Fruit fly (Drosophila melanogaster) whole organism, embryonic: ENCODE data around the gene fan.

Experiments
- Atf6 ChIP-seq: fragments of 200-800 bp; sonication (Bioruptor generic); IDR thresholded peaks from 2 replicates; pipeline ENCODE4 v1.3.6; 2022; ENCODE audit warnings: missing biosample characterization, missing genetic modification characterization
- CG10147 ChIP-seq: fragments of 200-800 bp; sonication (Bioruptor generic); optimal IDR thresholded peaks from 2 replicates; lab custom pipeline; 2019; ENCODE audit warnings: missing biosample characterization, mild to moderate bottlenecking, missing genetic modification characterization, moderate library complexity
- CG10654 ChIP-seq: fragments of 200-800 bp; sonication (Bioruptor generic); optimal IDR thresholded peaks from 2 replicates; lab custom pipeline; 2016; ENCODE audit warnings: missing biosample characterization, missing genetic modification characterization
- CG11504 ChIP-seq: fragments of 200-800 bp; sonication (Bioruptor generic); optimal IDR thresholded peaks from 3 replicates; lab custom pipeline; 2019; ENCODE audit warnings: missing biosample characterization, mild to moderate bottlenecking, missing genetic modification characterization, moderate library complexity
- CG12071 ChIP-seq: fragments of 200-800 bp; sonication (Bioruptor generic); optimal IDR thresholded peaks from 3 replicates; lab custom pipeline; 2018; ENCODE audit warnings: missing biosample characterization, mild to moderate bottlenecking, missing genetic modification characterization
- CG15479 ChIP-seq: fragments of 200-800 bp; sonication (Bioruptor generic); optimal IDR thresholded peaks from 3 replicates; lab custom pipeline; 2019; ENCODE audit warnings: missing biosample characterization, mild to moderate bottlenecking, missing genetic modification characterization, moderate library complexity
- CG16863 ChIP-seq: fragments of 200-800 bp; sonication (Bioruptor generic); optimal IDR thresholded peaks from 3 replicates; lab custom pipeline; 2016; ENCODE audit warnings: missing biosample characterization, missing genetic modification characterization
- CG17912 ChIP-seq: fragments of 200-800 bp; sonication (Bioruptor generic); optimal IDR thresholded peaks from 2 replicates; lab custom pipeline; 2018; ENCODE audit warnings: missing biosample characterization, mild to moderate bottlenecking, missing genetic modification characterization
- CG30431 ChIP-seq: fragments of 200-800 bp; sonication (Bioruptor generic); optimal IDR thresholded peaks from 2 replicates; lab custom pipeline; 2017; ENCODE audit warnings: missing biosample characterization, missing genetic modification characterization
- CG32532 ChIP-seq: fragments of 200-800 bp; sonication (Bioruptor generic); IDR thresholded peaks from 2 replicates; pipeline ENCODE4 v1.3.6; 2022; ENCODE audit warnings: missing biosample characterization, missing genetic modification characterization
- CG34422 ChIP-seq: fragments of 200-800 bp; sonication (Bioruptor generic); IDR thresholded peaks from 3 replicates; pipeline ENCODE4 v1.3.6; 2022; ENCODE audit warnings: missing biosample characterization, missing genetic modification characterization
- CG6791 ChIP-seq: fragments of 200-800 bp; sonication (Bioruptor generic); IDR thresholded peaks from 3 replicates; pipeline ENCODE4 v1.3.6; 2022; ENCODE audit warnings: missing biosample characterization, missing genetic modification characterization; ENCODE audit not compliant: partially characterized antibody
- CG7271 ChIP-seq: fragments of 200-800 bp; sonication (Bioruptor generic); optimal IDR thresholded peaks from 2 replicates; lab custom pipeline; 2018; ENCODE audit warnings: missing biosample characterization, mild to moderate bottlenecking, missing genetic modification characterization, moderate library complexity
- CG7786 ChIP-seq: fragments of 200-800 bp; sonication (Bioruptor generic); optimal IDR thresholded peaks from 2 replicates; lab custom pipeline; 2016; ENCODE audit warnings: missing biosample characterization, missing genetic modification characterization
- CG8765 ChIP-seq: fragments of 200-800 bp; sonication (Bioruptor generic); IDR thresholded peaks from 2 replicates; pipeline ENCODE4 v1.3.6; 2022; ENCODE audit warnings: missing biosample characterization, missing genetic modification characterization
- CG8944 ChIP-seq: fragments of 200-800 bp; sonication (Bioruptor generic); optimal IDR thresholded peaks from 3 replicates; lab custom pipeline; 2016; ENCODE audit warnings: missing biosample characterization, missing genetic modification characterization
- D19A ChIP-seq: fragments of 200-800 bp; optimal IDR thresholded peaks from 3 replicates; lab custom pipeline; 2019; ENCODE audit warnings: missing biosample characterization, mild to moderate bottlenecking, missing genetic modification characterization, moderate library complexity
- Eip74EF ChIP-seq, 2 experiments: fragments of 200-800 bp in 1 of 2; fragments of >200 bp in 1 of 2; sonication (Bioruptor generic) in 1 of 2; optimal IDR thresholded peaks; 2 replicates each; lab custom pipeline; 2017 to 2019; ENCODE audit warnings: missing biosample characterization in 2 of 2, missing genetic modification characterization in 2 of 2, mild to moderate bottlenecking in 1 of 2, moderate library complexity in 1 of 2
- Ets97D ChIP-seq: fragments of 200-800 bp; sonication (Bioruptor generic); optimal IDR thresholded peaks from 3 replicates; lab custom pipeline; 2016; ENCODE audit warnings: missing biosample characterization, missing genetic modification characterization
- H15 ChIP-seq: fragments of 200-800 bp; sonication (Bioruptor generic); IDR thresholded peaks from 3 replicates; pipeline ENCODE4 v1.3.6; 2022; ENCODE audit warnings: missing biosample characterization, missing genetic modification characterization
- HmgD ChIP-seq: fragments of 200-800 bp; sonication (Bioruptor generic); optimal IDR thresholded peaks from 3 replicates; lab custom pipeline; 2016; ENCODE audit warnings: missing biosample characterization, missing genetic modification characterization
- Hr78 ChIP-seq, 2 experiments: fragments of 200-800 bp in 1 of 2; fragments of >200 bp in 1 of 2; sonication (Bioruptor generic) in 1 of 2; optimal IDR thresholded peaks; 2 replicates each; lab custom pipeline; 2017 to 2019; ENCODE audit warnings: missing biosample characterization in 2 of 2, missing genetic modification characterization in 2 of 2, mild to moderate bottlenecking in 1 of 2, moderate library complexity in 1 of 2
- NC2α ChIP-seq: fragments of 200-800 bp; sonication (Bioruptor generic); optimal IDR thresholded peaks from 2 replicates; lab custom pipeline; 2016; ENCODE audit warnings: missing biosample characterization, missing genetic modification characterization
- NFAT ChIP-seq: fragments of 200-800 bp; sonication (Bioruptor generic); IDR thresholded peaks from 2 replicates; pipeline ENCODE4 v1.3.6; 2022; ENCODE audit warnings: missing biosample characterization, missing genetic modification characterization
- Nf-YA ChIP-seq: fragments of 200-800 bp; sonication (Bioruptor generic); IDR thresholded peaks from 2 replicates; pipeline ENCODE4 v1.3.6; 2022; ENCODE audit warnings: missing biosample characterization, missing genetic modification characterization
- Ravus ChIP-seq: fragments of 200-800 bp; sonication (Bioruptor generic); IDR thresholded peaks from 2 replicates; pipeline ENCODE4 v1.3.6; 2022; ENCODE audit warnings: missing biosample characterization, missing genetic modification characterization
- Rfx ChIP-seq: fragments of 200-800 bp; sonication (Bioruptor generic); IDR thresholded peaks from 2 replicates; pipeline ENCODE4 v1.3.6; 2022; ENCODE audit warnings: missing biosample characterization, missing genetic modification characterization
- Scr ChIP-seq: fragments of 200-800 bp; sonication (Bioruptor generic); IDR thresholded peaks from 2 replicates; pipeline ENCODE4 v1.3.6; 2022; ENCODE audit warnings: missing biosample characterization, missing genetic modification characterization; ENCODE audit not compliant: partially characterized antibody
- Taf1 ChIP-seq: fragments of 200-800 bp; sonication (Bioruptor generic); IDR thresholded peaks from 2 replicates; pipeline ENCODE4 v1.3.6; 2022; ENCODE audit warnings: missing biosample characterization, missing genetic modification characterization
- croc ChIP-seq: fragments of 200-800 bp; sonication (Bioruptor generic); conservative IDR thresholded peaks from 3 replicates; pipeline ENCODE4 v1.3.6; 2022; ENCODE audit warnings: missing biosample characterization, missing genetic modification characterization
- dmrt11E ChIP-seq: fragments of 200-800 bp; sonication (Bioruptor generic); optimal IDR thresholded peaks from 3 replicates; lab custom pipeline; 2018; ENCODE audit warnings: missing biosample characterization, mild to moderate bottlenecking, missing genetic modification characterization, moderate library complexity
- ems ChIP-seq: fragments of 200-800 bp; sonication (Bioruptor generic); optimal IDR thresholded peaks from 3 replicates; lab custom pipeline; 2016; ENCODE audit warnings: missing biosample characterization, missing genetic modification characterization
- gem ChIP-seq: fragments of 200-800 bp; sonication (Bioruptor generic); optimal IDR thresholded peaks from 2 replicates; lab custom pipeline; 2019; ENCODE audit warnings: missing biosample characterization, mild to moderate bottlenecking, missing genetic modification characterization, moderate library complexity
- gro ChIP-seq: fragments of 200-800 bp; sonication (Bioruptor generic); optimal IDR thresholded peaks from 2 replicates; lab custom pipeline; 2016; ENCODE audit warnings: missing biosample characterization, missing genetic modification characterization
- jumu ChIP-seq: fragments of 200-800 bp; sonication (Bioruptor generic); optimal IDR thresholded peaks from 3 replicates; lab custom pipeline; 2016; ENCODE audit warnings: missing biosample characterization, missing genetic modification characterization
- kni ChIP-seq: fragments of 200-800 bp; sonication (Bioruptor generic); optimal IDR thresholded peaks from 3 replicates; lab custom pipeline; 2017; ENCODE audit warnings: mild to moderate bottlenecking, missing biosample characterization, missing genetic modification reagents, missing genetic modification characterization
- knrl ChIP-seq: fragments of 200-800 bp; sonication (Bioruptor generic); IDR thresholded peaks from 3 replicates; pipeline ENCODE4 v1.3.6; 2022; ENCODE audit warnings: missing biosample characterization, missing genetic modification characterization; ENCODE audit not compliant: partially characterized antibody
- lilli ChIP-seq: fragments of 200-800 bp; sonication (Bioruptor generic); optimal IDR thresholded peaks from 3 replicates; lab custom pipeline; 2016; ENCODE audit warnings: missing biosample characterization, missing genetic modification characterization
- org-1 ChIP-seq: fragments of 200-800 bp; sonication (Bioruptor generic); optimal IDR thresholded peaks from 2 replicates; lab custom pipeline; 2017; ENCODE audit warnings: missing biosample characterization, missing genetic modification characterization
- pan ChIP-seq, 4 experiments: fragments of >200 bp in 3 of 4; fragments of 200-800 bp in 1 of 4; sonication (Bioruptor generic) in 1 of 4; optimal IDR thresholded peaks in 3 of 4; IDR thresholded peaks in 1 of 4; 2 replicates each; pipeline versions ENCODE4 v1.3.6 to Lab custom; 2017 to 2022; ENCODE audit warnings: missing biosample characterization in 2 of 4, missing genetic modification characterization in 2 of 4, mixed read lengths in 1 of 4
- sisA ChIP-seq: fragments of 200-800 bp; sonication (Bioruptor generic); IDR thresholded peaks from 2 replicates; pipeline ENCODE4 v1.3.6; 2022; ENCODE audit warnings: missing biosample characterization, missing genetic modification characterization
- sob ChIP-seq: fragments of 200-800 bp; sonication (Bioruptor generic); IDR thresholded peaks from 2 replicates; pipeline ENCODE4 v1.3.6; 2022; ENCODE audit warnings: missing biosample characterization, missing genetic modification characterization
- sug ChIP-seq: fragments of 200-800 bp; optimal IDR thresholded peaks from 2 replicates; lab custom pipeline; 2019; ENCODE audit warnings: missing biosample characterization, mild to moderate bottlenecking, missing genetic modification characterization, moderate library complexity
- twi ChIP-seq: fragments of 200-800 bp; optimal IDR thresholded peaks from 2 replicates; lab custom pipeline; 2019; ENCODE audit warnings: missing biosample characterization, mild to moderate bottlenecking, missing genetic modification characterization, moderate library complexity
- unc-4 ChIP-seq: fragments of 200-800 bp; sonication (Bioruptor generic); IDR thresholded peaks from 2 replicates; pipeline ENCODE4 v1.3.6; 2022; ENCODE audit warnings: missing biosample characterization, missing genetic modification characterization; ENCODE audit not compliant: partially characterized antibody
- wdn ChIP-seq: fragments of 200-800 bp; sonication (Bioruptor generic); IDR thresholded peaks from 2 replicates; pipeline ENCODE4 v1.3.6; 2022; ENCODE audit warnings: missing biosample characterization, missing genetic modification characterization
- wek ChIP-seq: fragments of 200-800 bp; sonication (Bioruptor generic); optimal IDR thresholded peaks from 3 replicates; lab custom pipeline; 2018; ENCODE audit warnings: missing biosample characterization, mild to moderate bottlenecking, missing genetic modification characterization, moderate library complexity
- wor ChIP-seq: fragments of 200-800 bp; sonication (Bioruptor generic); IDR thresholded peaks from 2 replicates; pipeline ENCODE4 v1.3.6; 2022; ENCODE audit warnings: missing biosample characterization, missing genetic modification characterization
- yki ChIP-seq: fragments of >200 bp; optimal IDR thresholded peaks from 3 replicates; lab custom pipeline; 2018
- zen ChIP-seq: fragments of 200-800 bp; sonication (Bioruptor generic); optimal IDR thresholded peaks from 3 replicates; lab custom pipeline; 2018; ENCODE audit warnings: missing biosample characterization, mild to moderate bottlenecking, missing genetic modification characterization, moderate library complexity

The fan gene

dm6 chr3L:8091650-8092068 lies 17.3 kb upstream of the fan start, which contains the start of gene CG7565 (continued):
- peak; percentile 81 for TF ChIP-seq Ets97D (GFP tag; lab: Kevin White, UChicago)
- no peak for TF ChIP-seq CG8944
- TF ChIP-seq CG10654 (GFP tag; lab: Kevin White, UChicago) = no peak
- TF ChIP-seq CG7271 = no peak
- peak; percentile 71 for TF ChIP-seq Rfx (GFP tag; lab: Robert Waterston, UW)
- TF ChIP-seq CG6791 = peak; percentile 56; the same call in 1 of the 3 replicates
- TF ChIP-seq CG11504 (tag; lab: Kevin White, UChicago) = no peak
- TF ChIP-seq CG17912 (GFP tag; lab: Kevin White, UChicago) = peak; percentile 67
- no peak for TF ChIP-seq NC2α (GFP tag; lab: Kevin White, UChicago)
- no peak for TF ChIP-seq zen
- TF ChIP-seq D19A = peak; percentile 22
- TF ChIP-seq croc (GFP tag; lab: Robert Waterston, UW) = no peak
- TF ChIP-seq gro (GFP tag; lab: Kevin White, UChicago) = peak; percentile 87
- no peak for TF ChIP-seq CG16863 (GFP tag; lab: Kevin White, UChicago)
- TF ChIP-seq CG32532 (GFP tag; lab: Robert Waterston, UW) = peak; percentile 49
- TF ChIP-seq CG34422 = peak; percentile 53; the same call in 1 of the 3 replicates
- TF ChIP-seq Eip74EF (GFP tag; optimal IDR thresholded peaks at IDR 0.05; lab: Kevin White, UChicago) = peak in 1 of 2 experiments; percentile 78
- TF ChIP-seq CG15479 (GFP tag; lab: Kevin White, UChicago) = no peak
- TF ChIP-seq pan (optimal IDR thresholded peaks at IDR 0.05; lab: Kevin White, UChicago) = no peak
- peak in 1 of 2 experiments; percentile 28 for TF ChIP-seq pan (GFP tag; optimal IDR thresholded peaks at IDR 0.05 in 1 of 2, IDR thresholded peaks at IDR 0.05 in 1 of 2)
- TF ChIP-seq wdn (GFP tag; lab: Robert Waterston, UW) = 0 out of 2 replicates have a peak, but pooled peaks have one; percentile 15
- peak; percentile 12 for TF ChIP-seq jumu
- no peak for TF ChIP-seq yki (lab: Kevin White, UChicago)
- peak; percentile 49; the same call in 1 of the 3 replicates for TF ChIP-seq H15 (GFP tag; lab: Robert Waterston, UW)
- peak; percentile 28 for TF ChIP-seq HmgD (GFP tag; lab: Kevin White, UChicago)
- TF ChIP-seq Atf6 = peak; percentile 59; the same call in 1 of the 2 replicates
- peak; percentile 33 for TF ChIP-seq CG7786
- no peak for TF ChIP-seq Hr78 (GFP tag; optimal IDR thresholded peaks at IDR 0.05; lab: Kevin White, UChicago)
- TF ChIP-seq wek = peak; percentile 60
- TF ChIP-seq Taf1 = no peak
- TF ChIP-seq Scr (GFP tag; lab: Robert Waterston, UW) = peak; percentile 55
- TF ChIP-seq CG10147 (GFP tag; lab: Kevin White, UChicago) = peak; percentile 34
- peak; percentile 65 for TF ChIP-seq sug (tag; lab: Kevin White, UChicago)
- no peak for TF ChIP-seq Ravus (GFP tag; lab: Robert Waterston, UW)
- no peak for TF ChIP-seq sisA (GFP tag; lab: Robert Waterston, UW)
- peak; percentile 56 for TF ChIP-seq CG12071
- TF ChIP-seq dmrt11E (tag; lab: Kevin White, UChicago) = no peak
- TF ChIP-seq twi (tag; lab: Kevin White, UChicago) = no peak
- TF ChIP-seq sob (GFP tag; lab: Robert Waterston, UW) = peak; percentile 58; the same call in 1 of the 2 replicates
- no peak for TF ChIP-seq ems
- TF ChIP-seq org-1 = peak; percentile 26
- TF ChIP-seq Nf-YA (GFP tag; lab: Robert Waterston, UW) = no peak
- TF ChIP-seq lilli (GFP tag; lab: Kevin White, UChicago) = peak; percentile 60
- TF ChIP-seq gem (tag; lab: Kevin White, UChicago) = peak; percentile 5
- TF ChIP-seq CG8765 (GFP tag; lab: Robert Waterston, UW) = no peak
- TF ChIP-seq knrl = 0 out of 3 replicates have a peak, but pooled peaks have one; percentile 23
- TF ChIP-seq CG30431 (GFP tag; lab: Kevin White, UChicago) = no peak
- peak; percentile 42 for TF ChIP-seq kni (GFP tag; lab: Kevin White, UChicago)
- peak; percentile 26; the same call in 1 of the 2 replicates for TF ChIP-seq NFAT (GFP tag; lab: Robert Waterston, UW)
- peak; percentile 48; the same call in 1 of the 2 replicates for TF ChIP-seq unc-4
- no peak for TF ChIP-seq wor
